Worm (Caenorhabditis elegans): ENCODE results near the gene ins-12.

The ins-12 gene

ce11 chrII:5544145-5544515 lies 10.3 kb upstream of the ins-12 start (continued):
- TF ChIP-seq madf-3 (GFP tag; IDR thresholded peaks at IDR 0.05) (no peak), tbp1 (GFP tag; optimal IDR thresholded peaks at IDR 0.05) (peak; percentile 74), mcd-1 (GFP tag; IDR thresholded peaks at IDR 0.05) (peak; percentile 61), mes-4 (tag; optimal IDR thresholded peaks at IDR 0.05) (no peak), F22D6.2 (tag; optimal IDR thresholded peaks at IDR 0.05) (peak; percentile 32), K11D2.4 (GFP tag; IDR thresholded peaks at IDR 0.05) (peak; percentile 62; the same call in 1 of the 2 replicates), ceh-27 (GFP tag; optimal IDR thresholded peaks at IDR 0.05) (peak; percentile 50), ama-1 (optimal IDR thresholded peaks at IDR 0.05) (peak; percentile 98), ama-1 (GFP tag; optimal IDR thresholded peaks at IDR 0.05) (no peak), nhr-120 (GFP tag; IDR thresholded peaks at IDR 0.05) (no peak), ztf-22 (GFP tag; optimal IDR thresholded peaks at IDR 0.05) (peak; percentile 50), B0336.3 (GFP tag; IDR thresholded peaks at IDR 0.05) (peak; percentile 54; the same call in 1 of the 2 replicates), Y95B8A.8 (GFP tag; IDR thresholded peaks at IDR 0.05) (no peak), egl-18 (GFP tag; IDR thresholded peaks at IDR 0.05) (0 out of 2 replicates have a peak, but pooled peaks have one; percentile 9), rcor-1 (GFP tag; IDR thresholded peaks at IDR 0.05) (peak; percentile 31; the same call in 1 of the 2 replicates), madf-10 (tag; optimal IDR thresholded peaks at IDR 0.05) (no peak), somi-1 (GFP tag; optimal IDR thresholded peaks at IDR 0.05) (no peak), gei-17 (GFP tag; optimal IDR thresholded peaks at IDR 0.05) (no peak), F23B12.7 (tag; optimal IDR thresholded peaks at IDR 0.05; ENCODE audit: insufficient read depth) (peak; percentile 25), lin-54 (GFP tag; optimal IDR thresholded peaks at IDR 0.05) (peak; percentile 25), Y53G8AR.9 (GFP tag; conservative IDR thresholded peaks at IDR 0.05) (peak; percentile 37), C06A6.2 (GFP tag; conservative IDR thresholded peaks at IDR 0.05) (peak; percentile 78), attf-3 (GFP tag; conservative IDR thresholded peaks at IDR 0.05) (peak; percentile 49), snpc-4 (GFP tag; optimal IDR thresholded peaks at IDR 0.05) (peak; percentile 93), snpc-4 (tag; optimal IDR thresholded peaks at IDR 0.05) (peak; percentile 98 to 99 (median 98)), hmg-1.2 (GFP tag; IDR thresholded peaks at IDR 0.05) (peak; percentile 53), attf-6 (GFP tag; IDR thresholded peaks at IDR 0.05) (peak; percentile 98), hsf-1 (GFP tag; IDR thresholded peaks at IDR 0.05) (peak; percentile 11; the same call in 1 of the 2 replicates), ZK185.1 (tag; optimal IDR thresholded peaks at IDR 0.05; ENCODE audit: poor library complexity, severe bottlenecking) (peak; percentile 18), dpff-1 (tag; optimal IDR thresholded peaks at IDR 0.05) (no peak), lsy-27 (tag; optimal IDR thresholded peaks at IDR 0.05; ENCODE audit: borderline replicate concordance, insufficient read depth) (no peak), nhr-80 (tag; optimal IDR thresholded peaks at IDR 0.05) (peak; percentile 11), F55B11.4 (tag; optimal IDR thresholded peaks at IDR 0.05; ENCODE audit: borderline replicate concordance, insufficient read depth) (no peak)

- TF ChIP-seq ZK185.1 (tag; optimal IDR thresholded peaks at IDR 0.05; ENCODE audit: poor library complexity, severe bottlenecking) = peak; percentile 29
- no peak for TF ChIP-seq lsl-1 (GFP tag; optimal IDR thresholded peaks at IDR 0.05)
These were observed 9.7 kb upstream of the ins-12 start, which contains the start of gene ins-13 for ce11 chrII:5544764-5545163. TSS of gene ins-13 (minus strand) at chrII:5544864.

- TF ChIP-seq C17E4.6 (GFP tag; IDR thresholded peaks at IDR 0.05) (no peak), snpc-4 (GFP tag; optimal IDR thresholded peaks at IDR 0.05) (no peak), snpc-4 (tag; optimal IDR thresholded peaks at IDR 0.05) (peak in 2 of 4 experiments; percentile 3 to 50)
These were observed 6.9 kb upstream of the ins-12 start, which contains the start of gene acdh-2 for ce11 chrII:5547442-5547894. TSS of gene acdh-2 (minus strand) at chrII:5547492.

All from whole organism, young adult.